Worm (Caenorhabditis elegans) whole organism, L4 larva: ENCODE results near the gene pgm-2.

Experiments used
- F10B5.3 ChIP-seq: sonication (generic microtip); optimal IDR thresholded peaks from 2 replicates; lab custom pipeline; 2016; ENCODE audit warnings: mild to moderate bottlenecking, missing genetic modification characterization, missing compliant biosample characterization
- F44E2.7 ChIP-seq: fragments of 200-800 bp; sonication (Bioruptor generic); IDR thresholded peaks from 2 replicates; pipeline ENCODE4 v2.1.2; 2022; ENCODE audit warnings: missing genetic modification characterization, missing compliant biosample characterization
- F49E8.2 ChIP-seq: sonication (generic microtip); optimal IDR thresholded peaks from 2 replicates; lab custom pipeline; 2016; ENCODE audit warnings: missing compliant biosample characterization, mild to moderate bottlenecking, missing genetic modification characterization, borderline replicate concordance
- R02D3.7 ChIP-seq: fragments of 150-350 bp; sonication (generic microtip); optimal IDR thresholded peaks from 3 replicates; lab custom pipeline; 2014; ENCODE audit warnings: missing biosample characterization, missing genetic modification characterization
- Y5F2A.4 ChIP-seq: fragments of 200-800 bp; sonication (Bioruptor generic); optimal IDR thresholded peaks from 2 replicates; lab custom pipeline; 2018; ENCODE audit warnings: mild to moderate bottlenecking, missing genetic modification characterization, missing compliant biosample characterization
- aha-1 ChIP-seq: fragments of 150-350 bp; peaks from one replicate; lab custom pipeline; 2014; ENCODE audit warnings: missing biosample characterization, missing genetic modification characterization
- arid-1 ChIP-seq: fragments of 200-800 bp; sonication (Bioruptor generic); conservative IDR thresholded peaks from 2 replicates; pipeline ENCODE4 v1.3.6; 2022; ENCODE audit warnings: missing genetic modification reagents, missing genetic modification characterization, missing compliant biosample characterization
- ceh-44 ChIP-seq: fragments of 200-800 bp; sonication (Bioruptor generic); IDR thresholded peaks from 2 replicates; pipeline ENCODE4 v1.3.6; 2022; ENCODE audit warnings: missing genetic modification reagents, missing genetic modification characterization, missing compliant biosample characterization
- ceh-62 ChIP-seq: sonication (generic microtip); optimal IDR thresholded peaks from 2 replicates; lab custom pipeline; 2017; ENCODE audit warnings: missing biosample characterization, missing genetic modification characterization
- ces-1 ChIP-seq: fragments of 150-350 bp; sonication (generic microtip); optimal IDR thresholded peaks from 4 replicates; lab custom pipeline; 2014; ENCODE audit warnings: missing biosample characterization, missing genetic modification reagents, missing genetic modification characterization
- cey-2 ChIP-seq: sonication (generic microtip); optimal IDR thresholded peaks from 3 replicates; lab custom pipeline; 2017; ENCODE audit warnings: missing genetic modification characterization, mild to moderate bottlenecking, missing compliant biosample characterization, antibody characterized with exemption, borderline replicate concordance; ENCODE audit not compliant: insufficient read depth
- daf-12 ChIP-seq: fragments of 150-350 bp; optimal IDR thresholded peaks from 2 replicates; lab custom pipeline; 2014; ENCODE audit warnings: missing biosample characterization, missing genetic modification reagents, missing genetic modification characterization
- daf-16 ChIP-seq, 3 experiments: sonication (generic microtip); optimal IDR thresholded peaks; 2 replicates each; lab custom pipeline; 2016 to 2017; ENCODE audit warnings: missing genetic modification characterization in 3 of 3, missing genetic modification reagents in 3 of 3, mild to moderate bottlenecking in 2 of 3, missing compliant biosample characterization in 2 of 3, missing biosample characterization in 1 of 3, moderate library complexity in 1 of 3
- daf-19 ChIP-seq: fragments of 200-800 bp; sonication (Bioruptor generic); conservative IDR thresholded peaks from 2 replicates; pipeline ENCODE4 v1.3.6; 2022; ENCODE audit warnings: missing genetic modification characterization, missing compliant biosample characterization
- dmd-9 ChIP-seq: fragments of 200-800 bp; sonication (Bioruptor generic); IDR thresholded peaks from 2 replicates; pipeline ENCODE4 v1.3.6; 2022; ENCODE audit warnings: missing genetic modification reagents, missing genetic modification characterization, missing compliant biosample characterization
- dpl-1 ChIP-seq: fragments of 150-350 bp; optimal IDR thresholded peaks from 2 replicates; lab custom pipeline; 2014; ENCODE audit warnings: missing biosample characterization, missing genetic modification reagents, missing genetic modification characterization
- hif-1 ChIP-seq, 2 experiments: sonication (generic microtip); optimal IDR thresholded peaks; 2 replicates each; lab custom pipeline; 2016 to 2017; ENCODE audit warnings: missing compliant biosample characterization in 2 of 2, missing genetic modification characterization in 2 of 2, missing genetic modification reagents in 2 of 2, missing genotype in 2 of 2, mild to moderate bottlenecking in 1 of 2
- lim-7 ChIP-seq: fragments of 200-800 bp; sonication (Bioruptor generic); IDR thresholded peaks from 2 replicates; pipeline ENCODE4 v1.3.6; 2022; ENCODE audit warnings: missing genetic modification characterization, missing compliant biosample characterization
- lir-3 ChIP-seq: sonication (generic microtip); optimal IDR thresholded peaks from 2 replicates; lab custom pipeline; 2016; ENCODE audit warnings: mild to moderate bottlenecking, missing genetic modification characterization, missing compliant biosample characterization
- lsy-2 ChIP-seq, 2 experiments: fragments of 150-350 bp in 1 of 2; sonication (generic microtip) in 1 of 2; optimal IDR thresholded peaks; 2 replicates each; lab custom pipeline; 2014 to 2017; ENCODE audit warnings: missing biosample characterization in 2 of 2, missing genetic modification characterization in 2 of 2
- mes-2 ChIP-seq: sonication (generic microtip); optimal IDR thresholded peaks from 2 replicates; lab custom pipeline; 2016; ENCODE audit warnings: missing genotype, mild to moderate bottlenecking, missing genetic modification characterization, missing compliant biosample characterization; ENCODE audit not compliant: poor library complexity, severe bottlenecking
- mxl-2 ChIP-seq: fragments of 200-800 bp; sonication (Bioruptor generic); conservative IDR thresholded peaks from 2 replicates; pipeline ENCODE4 v1.3.6; 2022; ENCODE audit warnings: missing genetic modification reagents, missing genetic modification characterization, missing compliant biosample characterization
- mxl-3 ChIP-seq: fragments of 200-800 bp; sonication (Bioruptor generic); optimal IDR thresholded peaks from 2 replicates; lab custom pipeline; 2018; ENCODE audit warnings: mild to moderate bottlenecking, missing genetic modification characterization, missing compliant biosample characterization
- nhr-10 ChIP-seq: fragments of 150-350 bp; optimal IDR thresholded peaks from 2 replicates; lab custom pipeline; 2014; ENCODE audit warnings: missing biosample characterization, missing genetic modification characterization
- nhr-102 ChIP-seq: sonication (generic microtip); optimal IDR thresholded peaks from 2 replicates; lab custom pipeline; 2016; ENCODE audit warnings: mild to moderate bottlenecking, missing genetic modification characterization, moderate library complexity, missing compliant biosample characterization
- nhr-41 ChIP-seq: fragments of 200-800 bp; sonication (Bioruptor generic); IDR thresholded peaks from 2 replicates; pipeline ENCODE4 v1.3.6; 2022; ENCODE audit warnings: missing genetic modification reagents, missing genetic modification characterization, missing compliant biosample characterization
- sdz-12 ChIP-seq: fragments of 200-800 bp; sonication (Bioruptor generic); optimal IDR thresholded peaks from 2 replicates; lab custom pipeline; 2018; ENCODE audit warnings: mild to moderate bottlenecking, missing genetic modification characterization, missing compliant biosample characterization
- tag-97 ChIP-seq: fragments of 200-800 bp; sonication (Bioruptor generic); IDR thresholded peaks from 2 replicates; pipeline ENCODE4 v1.3.6; 2022; ENCODE audit warnings: missing genetic modification characterization, missing compliant biosample characterization
- unc-130 ChIP-seq: sonication (generic microtip); optimal IDR thresholded peaks from 2 replicates; lab custom pipeline; 2016; ENCODE audit warnings: missing genetic modification reagents, missing genetic modification characterization, missing compliant biosample characterization
- unc-62 ChIP-seq, 3 experiments: fragments of 150-350 bp in 1 of 3; sonication (generic microtip); optimal IDR thresholded peaks in 2 of 3; peaks in 1 of 3; 1 replicate in 1 of 3; 2 replicates in 2 of 3; lab custom pipeline; 2014 to 2017; ENCODE audit warnings: missing biosample characterization in 3 of 3, missing genetic modification characterization in 3 of 3, missing genetic modification reagents in 3 of 3, missing genotype in 1 of 3
- zfp-3 ChIP-seq: fragments of 200-800 bp; sonication (Bioruptor generic); conservative IDR thresholded peaks from 2 replicates; pipeline ENCODE4 v1.3.6; 2022; ENCODE audit warnings: missing genetic modification reagents, missing genetic modification characterization, missing compliant biosample characterization
- ztf-11 ChIP-seq: fragments of 150-350 bp; optimal IDR thresholded peaks from 2 replicates; lab custom pipeline; 2014; ENCODE audit warnings: missing biosample characterization, missing genetic modification characterization
- ztf-7 ChIP-seq: fragments of 150-350 bp; optimal IDR thresholded peaks from 2 replicates; lab custom pipeline; 2014; ENCODE audit warnings: missing biosample characterization, missing genetic modification characterization

pgm-2 gene

ce11 chrIII:13333754-13334153 is 34.6 kb downstream of the pgm-2 start, which contains the start of gene sdz-20:
sdz-20 (plus strand) TSS chrIII:13334054.
- TF ChIP-seq mes-2 (tag; lab: Kevin White, UChicago) (no peak), hif-1 (tag; optimal IDR thresholded peaks at IDR 0.05; lab: Kevin White, UChicago) (no peak), ztf-11 (tag; lab: Kevin White, UChicago) (no peak), unc-62 (GFP tag; optimal IDR thresholded peaks at IDR 0.05 in 1 of 2; lab: Kevin White, UChicago) (no peak), unc-62 (tag; optimal IDR thresholded peaks at IDR 0.05; lab: Kevin White, UChicago) (no peak)

- TF ChIP-seq ztf-7 = no peak
- no peak for TF ChIP-seq R02D3.7 (tag; lab: Kevin White, UChicago)
- TF ChIP-seq sdz-12 (GFP tag; lab: Kevin White, UChicago) = no peak
- TF ChIP-seq daf-19 (GFP tag; lab: Robert Waterston, UW) = no peak
- no peak for TF ChIP-seq F10B5.3 (tag; lab: Kevin White, UChicago)
- no peak for TF ChIP-seq lim-7
- no peak for TF ChIP-seq lir-3 (tag; lab: Kevin White, UChicago)
- no peak for TF ChIP-seq F44E2.7
- no peak for TF ChIP-seq nhr-41 (GFP tag; lab: Robert Waterston, UW)
- no peak for TF ChIP-seq cey-2 (tag; lab: Kevin White, UChicago)
- no peak for TF ChIP-seq nhr-102 (tag; lab: Kevin White, UChicago)
- no peak for TF ChIP-seq daf-16 (GFP tag; optimal IDR thresholded peaks at IDR 0.05; lab: Kevin White, UChicago)
- TF ChIP-seq daf-16 (tag; optimal IDR thresholded peaks at IDR 0.05; lab: Kevin White, UChicago) = no peak
- TF ChIP-seq zfp-3 (GFP tag; lab: Robert Waterston, UW) = no peak
- no peak for TF ChIP-seq unc-130 (GFP tag; lab: Kevin White, UChicago)
- no peak for TF ChIP-seq dmd-9
- no peak for TF ChIP-seq lsy-2 (tag; optimal IDR thresholded peaks at IDR 0.05; lab: Kevin White, UChicago)
- TF ChIP-seq ces-1 (GFP tag; lab: Kevin White, UChicago) = no peak
- no peak for TF ChIP-seq arid-1
Observed at ce11 chrIII:13339672-13340071, 40.5 kb downstream of the pgm-2 start, which contains the start of gene F53A2.3. F53A2.3 (minus strand) TSS chrIII:13339772.

ce11 chrIII:13340504-13341274 is 41.5 kb downstream of the pgm-2 start:
- peak; percentile 72 for TF ChIP-seq dpl-1 (GFP tag; lab: Kevin White, UChicago)
- no peak for TF ChIP-seq mxl-2 (GFP tag; lab: Robert Waterston, UW)
- no peak for TF ChIP-seq tag-97 (GFP tag; lab: Robert Waterston, UW)
- no peak for TF ChIP-seq ceh-62 (tag; lab: Kevin White, UChicago)
- peak; percentile 52 for TF ChIP-seq aha-1 (tag; lab: Kevin White, UChicago)
- TF ChIP-seq lsy-2 (tag; optimal IDR thresholded peaks at IDR 0.05; lab: Kevin White, UChicago) = peak in 1 of 2 experiments; percentile 55
- no peak for TF ChIP-seq unc-130 (GFP tag; lab: Kevin White, UChicago)

ce11 chrIII:13341275-13341626 is 42.1 kb downstream of the pgm-2 start, which contains the start of gene nud-1:
nud-1 (plus strand) TSS chrIII:13341527.
- TF ChIP-seq nhr-41 (GFP tag; lab: Robert Waterston, UW) = no peak
- no peak for TF ChIP-seq Y5F2A.4 (GFP tag; lab: Kevin White, UChicago)
- no peak for TF ChIP-seq nhr-10 (tag; lab: Kevin White, UChicago)
- no peak for TF ChIP-seq ceh-62 (tag; lab: Kevin White, UChicago)
- no peak for TF ChIP-seq ztf-11 (tag; lab: Kevin White, UChicago)
- TF ChIP-seq ceh-44 (GFP tag; lab: Robert Waterston, UW) = no peak
- TF ChIP-seq nhr-102 (tag; lab: Kevin White, UChicago) = no peak
- no peak for TF ChIP-seq F44E2.7
- no peak for TF ChIP-seq F49E8.2 (tag; lab: Kevin White, UChicago)
- TF ChIP-seq daf-12 (tag; lab: Kevin White, UChicago) = no peak
- TF ChIP-seq mxl-3 (GFP tag; lab: Kevin White, UChicago) = no peak
- TF ChIP-seq lsy-2 (tag; optimal IDR thresholded peaks at IDR 0.05; lab: Kevin White, UChicago) = no peak
- TF ChIP-seq, all 104 proteins: peak for 0
